Fruit fly (Drosophila melanogaster) whole organism, embryonic: ENCODE measurements around the gene Or67a.

Source experiments
- Adf1 ChIP-seq: fragments of 200-800 bp; sonication (Bioruptor generic); IDR thresholded peaks from 2 replicates; pipeline ENCODE4 v1.3.6; 2022; ENCODE audit warnings: missing biosample characterization, missing genetic modification characterization
- CG10147 ChIP-seq: fragments of 200-800 bp; sonication (Bioruptor generic); optimal IDR thresholded peaks from 2 replicates; lab custom pipeline; 2019; ENCODE audit warnings: missing biosample characterization, mild to moderate bottlenecking, missing genetic modification characterization, moderate library complexity
- CG1024 ChIP-seq: fragments of 200-800 bp; sonication (Bioruptor generic); IDR thresholded peaks from 2 replicates; pipeline ENCODE4 v1.3.6; 2022; ENCODE audit warnings: missing biosample characterization, missing genetic modification characterization
- CG10366 ChIP-seq: fragments of 200-800 bp; sonication (Bioruptor generic); IDR thresholded peaks from 2 replicates; pipeline ENCODE4 v1.3.6; 2022; ENCODE audit warnings: missing biosample characterization, missing genetic modification characterization
- CG11247 ChIP-seq: fragments of 200-800 bp; sonication (Bioruptor generic); IDR thresholded peaks from 2 replicates; pipeline ENCODE4 v1.3.6; 2022; ENCODE audit warnings: missing biosample characterization, missing genetic modification characterization
- CG12219 ChIP-seq: fragments of 200-800 bp; sonication (Bioruptor generic); optimal IDR thresholded peaks from 3 replicates; lab custom pipeline; 2018; ENCODE audit warnings: missing biosample characterization, mild to moderate bottlenecking, missing genetic modification characterization
- CG13775 ChIP-seq: fragments of 200-800 bp; sonication (Bioruptor generic); optimal IDR thresholded peaks from 3 replicates; lab custom pipeline; 2017; ENCODE audit warnings: missing biosample characterization, mild to moderate bottlenecking, missing genetic modification characterization
- CG14050 ChIP-seq: fragments of 200-800 bp; sonication (Bioruptor generic); IDR thresholded peaks from 3 replicates; pipeline ENCODE4 v1.3.6; 2022; ENCODE audit warnings: missing biosample characterization, missing genetic modification characterization
- CG14441 ChIP-seq: fragments of 200-800 bp; sonication (Bioruptor generic); IDR thresholded peaks from 2 replicates; pipeline ENCODE4 v1.3.6; 2022; ENCODE audit warnings: missing biosample characterization, missing genetic modification characterization
- CG2120 ChIP-seq: fragments of 200-800 bp; sonication (Bioruptor generic); optimal IDR thresholded peaks from 3 replicates; lab custom pipeline; 2016; ENCODE audit warnings: missing biosample characterization, missing genetic modification characterization
- CG3726 ChIP-seq: fragments of 200-800 bp; sonication (Bioruptor generic); IDR thresholded peaks from 3 replicates; pipeline ENCODE4, ENCODE4 v1.3.6; 2022; ENCODE audit warnings: missing biosample characterization, missing genetic modification characterization
- CG7839 ChIP-seq: fragments of 200-800 bp; sonication (Bioruptor generic); optimal IDR thresholded peaks from 3 replicates; lab custom pipeline; 2018; ENCODE audit warnings: missing biosample characterization, mild to moderate bottlenecking, missing genetic modification characterization, moderate library complexity
- CG8290 ChIP-seq, 3 experiments: fragments of 200-800 bp; sonication (Bioruptor generic); optimal IDR thresholded peaks; 2 replicates each; lab custom pipeline; 2016 to 2019; ENCODE audit warnings: missing biosample characterization in 3 of 3, missing genetic modification characterization in 3 of 3, mild to moderate bottlenecking in 2 of 3, moderate library complexity in 1 of 3
- Dip3 ChIP-seq: fragments of 200-800 bp; sonication (Bioruptor generic); optimal IDR thresholded peaks from 3 replicates; lab custom pipeline; 2016; ENCODE audit warnings: missing biosample characterization, missing genetic modification characterization
- Drgx ChIP-seq: fragments of 200-800 bp; sonication (Bioruptor generic); IDR thresholded peaks from 2 replicates; pipeline ENCODE4 v1.3.6; 2022; ENCODE audit warnings: missing biosample characterization, missing genetic modification characterization
- GATAe ChIP-seq: fragments of 200-800 bp; sonication (Bioruptor generic); conservative IDR thresholded peaks from 2 replicates; pipeline ENCODE4 v1.3.6; 2022; ENCODE audit warnings: missing biosample characterization, missing genetic modification characterization
- HLH3B ChIP-seq: fragments of 200-800 bp; sonication (Bioruptor generic); IDR thresholded peaks from 2 replicates; pipeline ENCODE4 v1.3.6; 2022; ENCODE audit warnings: missing biosample characterization, missing genetic modification characterization
- HLH54F ChIP-seq: fragments of 200-800 bp; sonication (Bioruptor generic); optimal IDR thresholded peaks from 3 replicates; lab custom pipeline; 2016; ENCODE audit warnings: missing biosample characterization, missing genetic modification characterization
- Hey ChIP-seq: fragments of 200-800 bp; sonication (Bioruptor generic); optimal IDR thresholded peaks from 3 replicates; lab custom pipeline; 2018; ENCODE audit warnings: missing biosample characterization, mild to moderate bottlenecking, missing genetic modification characterization
- Hr78 ChIP-seq, 2 experiments: fragments of 200-800 bp in 1 of 2; fragments of >200 bp in 1 of 2; sonication (Bioruptor generic) in 1 of 2; optimal IDR thresholded peaks; 2 replicates each; lab custom pipeline; 2017 to 2019; ENCODE audit warnings: missing biosample characterization in 2 of 2, missing genetic modification characterization in 2 of 2, mild to moderate bottlenecking in 1 of 2, moderate library complexity in 1 of 2
- MBD-R2 ChIP-seq: fragments of 200-800 bp; sonication (Bioruptor generic); IDR thresholded peaks from 2 replicates; pipeline ENCODE4 v1.3.6; 2022; ENCODE audit warnings: missing biosample characterization, missing genetic modification characterization
- MTF-1 ChIP-seq: fragments of 200-800 bp; sonication (Bioruptor generic); optimal IDR thresholded peaks from 2 replicates; lab custom pipeline; 2018; ENCODE audit warnings: missing biosample characterization, mild to moderate bottlenecking, missing genetic modification characterization, borderline replicate concordance
- Med ChIP-seq: fragments of 200-800 bp; sonication (Bioruptor generic); peaks from one replicate; lab custom pipeline; 2016; ENCODE audit warnings: missing biosample characterization, missing genetic modification characterization, mild to moderate bottlenecking, inconsistent platforms, moderate library complexity
- Meics ChIP-seq: fragments of 200-800 bp; sonication (Bioruptor generic); optimal IDR thresholded peaks from 2 replicates; lab custom pipeline; 2017; ENCODE audit warnings: missing biosample characterization, mild to moderate bottlenecking, missing genetic modification characterization
- NfI ChIP-seq: fragments of 200-800 bp; sonication (Bioruptor generic); optimal IDR thresholded peaks from 3 replicates; lab custom pipeline; 2018; ENCODE audit warnings: missing biosample characterization, mild to moderate bottlenecking, missing genetic modification characterization, moderate library complexity
- ab ChIP-seq: fragments of 200-800 bp; sonication (Bioruptor generic); optimal IDR thresholded peaks from 2 replicates; lab custom pipeline; 2016; ENCODE audit warnings: missing biosample characterization, missing genetic modification characterization
- ato ChIP-seq: fragments of 200-800 bp; sonication (Bioruptor generic); IDR thresholded peaks from 2 replicates; pipeline ENCODE4 v1.3.6; 2022; ENCODE audit warnings: missing biosample characterization, missing genetic modification characterization; ENCODE audit not compliant: partially characterized antibody
- bsh ChIP-seq, 2 experiments: fragments of 200-800 bp; sonication (Bioruptor generic); optimal IDR thresholded peaks; 2 replicates each; lab custom pipeline; 2017 to 2018; ENCODE audit warnings: mild to moderate bottlenecking in 2 of 2, missing biosample characterization in 2 of 2, missing genetic modification characterization in 2 of 2, moderate library complexity in 1 of 2
- cwo ChIP-seq: fragments of 200-800 bp; sonication (Bioruptor generic); optimal IDR thresholded peaks from 3 replicates; lab custom pipeline; 2017; ENCODE audit warnings: missing biosample characterization, missing genetic modification characterization, mild to moderate bottlenecking, moderate library complexity, missing genetic modification reagents
- dmrt99B ChIP-seq: fragments of 200-800 bp; sonication (Bioruptor generic); optimal IDR thresholded peaks from 2 replicates; lab custom pipeline; 2018; ENCODE audit warnings: missing biosample characterization, mild to moderate bottlenecking, missing genetic modification characterization, moderate library complexity
- eve ChIP-seq, 2 experiments: fragments of >200 bp; optimal IDR thresholded peaks; 2 replicates each; lab custom pipeline; 2017; ENCODE audit warnings: missing biosample characterization in 2 of 2, missing genetic modification characterization in 2 of 2
- gem ChIP-seq: fragments of 200-800 bp; sonication (Bioruptor generic); optimal IDR thresholded peaks from 2 replicates; lab custom pipeline; 2019; ENCODE audit warnings: missing biosample characterization, mild to moderate bottlenecking, missing genetic modification characterization, moderate library complexity
- gro ChIP-seq: fragments of 200-800 bp; sonication (Bioruptor generic); optimal IDR thresholded peaks from 2 replicates; lab custom pipeline; 2016; ENCODE audit warnings: missing biosample characterization, missing genetic modification characterization
- lmd ChIP-seq: fragments of 200-800 bp; sonication (Bioruptor generic); IDR thresholded peaks from 2 replicates; pipeline ENCODE4 v1.3.6; 2022; ENCODE audit warnings: missing biosample characterization, missing genetic modification characterization
- mirr ChIP-seq: fragments of 200-800 bp; sonication (Bioruptor generic); optimal IDR thresholded peaks from 3 replicates; lab custom pipeline; 2018; ENCODE audit warnings: missing biosample characterization, mild to moderate bottlenecking, missing genetic modification characterization
- otp ChIP-seq: fragments of 200-800 bp; sonication (Bioruptor generic); IDR thresholded peaks from 3 replicates; pipeline ENCODE4, ENCODE4 v1.3.6; 2022; ENCODE audit warnings: missing biosample characterization, missing genetic modification characterization
- pan ChIP-seq, 4 experiments: fragments of >200 bp in 3 of 4; fragments of 200-800 bp in 1 of 4; sonication (Bioruptor generic) in 1 of 4; optimal IDR thresholded peaks in 3 of 4; IDR thresholded peaks in 1 of 4; 2 replicates each; pipeline versions ENCODE4 v1.3.6 to Lab custom; 2017 to 2022; ENCODE audit warnings: missing biosample characterization in 2 of 4, missing genetic modification characterization in 2 of 4, mixed read lengths in 1 of 4
- prd ChIP-seq, 3 experiments: fragments of >200 bp in 2 of 3; fragments of 200-800 bp in 1 of 3; sonication (Bioruptor generic) in 1 of 3; optimal IDR thresholded peaks in 2 of 3; IDR thresholded peaks in 1 of 3; 2 replicates in 2 of 3; 3 replicates in 1 of 3; pipeline versions ENCODE4 v1.3.6 to Lab custom; 2017 to 2022; ENCODE audit warnings: missing biosample characterization in 1 of 3, missing genetic modification characterization in 1 of 3
- pros ChIP-seq: fragments of 200-800 bp; sonication (Bioruptor generic); optimal IDR thresholded peaks from 3 replicates; lab custom pipeline; 2019; ENCODE audit warnings: missing biosample characterization, mild to moderate bottlenecking, missing genetic modification characterization, moderate library complexity
- row ChIP-seq: fragments of 200-800 bp; sonication (Bioruptor generic); IDR thresholded peaks from 3 replicates; pipeline ENCODE4 v1.3.6; 2022; ENCODE audit warnings: missing biosample characterization, missing genetic modification characterization
- slbo ChIP-seq: fragments of 200-800 bp; sonication (Bioruptor generic); IDR thresholded peaks from 2 replicates; pipeline ENCODE4 v1.3.6; 2022; ENCODE audit warnings: missing biosample characterization, missing genetic modification characterization
- slou ChIP-seq: fragments of 200-800 bp; sonication (Bioruptor generic); optimal IDR thresholded peaks from 3 replicates; lab custom pipeline; 2016; ENCODE audit warnings: missing biosample characterization, missing genetic modification characterization
- slp2 ChIP-seq: fragments of 200-800 bp; sonication (Bioruptor generic); optimal IDR thresholded peaks from 2 replicates; lab custom pipeline; 2016; ENCODE audit warnings: missing biosample characterization, missing genetic modification characterization
- so ChIP-seq: fragments of 200-800 bp; sonication (Bioruptor generic); IDR thresholded peaks from 3 replicates; pipeline ENCODE4 v1.3.6; 2022; ENCODE audit warnings: missing biosample characterization, missing genetic modification characterization
- sob ChIP-seq: fragments of 200-800 bp; sonication (Bioruptor generic); IDR thresholded peaks from 2 replicates; pipeline ENCODE4 v1.3.6; 2022; ENCODE audit warnings: missing biosample characterization, missing genetic modification characterization
- unpg ChIP-seq: fragments of 200-800 bp; sonication (Bioruptor generic); optimal IDR thresholded peaks from 3 replicates; lab custom pipeline; 2018; ENCODE audit warnings: missing biosample characterization, mild to moderate bottlenecking, missing genetic modification characterization, moderate library complexity
- wor ChIP-seq: fragments of 200-800 bp; sonication (Bioruptor generic); IDR thresholded peaks from 2 replicates; pipeline ENCODE4 v1.3.6; 2022; ENCODE audit warnings: missing biosample characterization, missing genetic modification characterization

Gene Or67a

dm6 chr3L:9552190-9552809, 23.4 kb downstream of the Or67a start:
- TF ChIP-seq CG11247 (GFP tag; lab: Robert Waterston, UW) (0 out of 2 replicates have a peak, but pooled peaks have one; percentile 5), Drgx (GFP tag; lab: Robert Waterston, UW) (no peak), slp2 (GFP tag; lab: Kevin White, UChicago) (no peak), row (peak; percentile 34; the same call in 1 of the 3 replicates), CG14441 (peak; percentile 38), MTF-1 (no peak), GATAe (GFP tag; lab: Robert Waterston, UW) (no peak), prd (optimal IDR thresholded peaks at IDR 0.05; lab: Kevin White, UChicago) (no peak), prd (GFP tag; IDR thresholded peaks at IDR 0.05; lab: Robert Waterston, UW) (peak; percentile 38; the same call in 1 of the 3 replicates), CG14050 (GFP tag; lab: Robert Waterston, UW) (no peak), ab (GFP tag; lab: Kevin White, UChicago) (no peak), CG7839 (tag; lab: Kevin White, UChicago) (peak; percentile 50), HLH3B (GFP tag; lab: Robert Waterston, UW) (peak; percentile 35; the same call in 1 of the 2 replicates), NfI (no peak), MBD-R2 (GFP tag; lab: Robert Waterston, UW) (peak; percentile 23; the same call in 1 of the 2 replicates), gro (GFP tag; lab: Kevin White, UChicago) (no peak), unpg (GFP tag; lab: Kevin White, UChicago) (no peak), mirr (GFP tag; lab: Kevin White, UChicago) (no peak), Meics (GFP tag; lab: Kevin White, UChicago) (no peak), CG12219 (GFP tag; lab: Kevin White, UChicago) (peak; percentile 7), cwo (peak; percentile 66), pros (GFP tag; lab: Kevin White, UChicago) (no peak), bsh (GFP tag; optimal IDR thresholded peaks at IDR 0.05; lab: Kevin White, UChicago) (peak in 1 of 2 experiments; percentile 22), eve (GFP tag; optimal IDR thresholded peaks at IDR 0.05; lab: Kevin White, UChicago) (no peak), Dip3 (GFP tag; lab: Kevin White, UChicago) (no peak), wor (no peak), Hey (no peak), CG2120 (no peak), CG10147 (GFP tag; lab: Kevin White, UChicago) (no peak), CG13775 (no peak), slbo (GFP tag; lab: Robert Waterston, UW) (peak; percentile 38; the same call in 1 of the 2 replicates), slou (no peak), ato (GFP tag; lab: Robert Waterston, UW) (no peak), CG3726 (no peak), Med (GFP tag; lab: Kevin White, UChicago) (peak; percentile 76), lmd (GFP tag; lab: Robert Waterston, UW) (peak; percentile 43), otp (GFP tag; lab: Robert Waterston, UW) (no peak), dmrt99B (peak; percentile 57), so (GFP tag; lab: Robert Waterston, UW) (no peak), CG1024 (GFP tag; lab: Robert Waterston, UW) (no peak), sob (GFP tag; lab: Robert Waterston, UW) (peak; percentile 46), Adf1 (GFP tag; lab: Robert Waterston, UW) (no peak), HLH54F (no peak), CG8290 (GFP tag; optimal IDR thresholded peaks at IDR 0.05; lab: Kevin White, UChicago) (no peak), CG8290 (tag; optimal IDR thresholded peaks at IDR 0.05; lab: Kevin White, UChicago) (peak in 1 of 2 experiments; percentile 36), Hr78 (GFP tag; optimal IDR thresholded peaks at IDR 0.05; lab: Kevin White, UChicago) (no peak), CG10366 (GFP tag; lab: Robert Waterston, UW) (0 out of 2 replicates have a peak, but pooled peaks have one; percentile 25), pan (optimal IDR thresholded peaks at IDR 0.05; lab: Kevin White, UChicago) (no peak), pan (GFP tag; optimal IDR thresholded peaks at IDR 0.05 in 1 of 2, IDR thresholded peaks at IDR 0.05 in 1 of 2) (peak in 1 of 2 experiments; percentile 59), gem (tag; lab: Kevin White, UChicago) (peak; percentile 23)
